Fruit fly (Drosophila melanogaster): Measurements from ENCODE around the gene CG42579.

dm6 chrX:20480382-20480781 is 47.0 kb upstream of the CG42579 start:
- TF ChIP-seq Mnt (GFP tag; optimal IDR thresholded peaks at IDR 0.05), result no peak
- peak; percentile 39 for TF ChIP-seq CG5204 (GFP tag; optimal IDR thresholded peaks at IDR 0.05)

All from whole organism, adult.